Fruit fly (Drosophila melanogaster) whole organism, wandering third instar larva: ENCODE measurements around the gene Notum.

Experiments used
- Abd-B ChIP-seq: fragments of >200 bp; optimal IDR thresholded peaks from 2 replicates; lab custom pipeline; 2017; ENCODE audit warnings: missing biosample characterization, missing genetic modification characterization
- CG32264 ChIP-seq: fragments of 200-800 bp; sonication (Bioruptor generic); optimal IDR thresholded peaks from 2 replicates; lab custom pipeline; 2016; ENCODE audit warnings: missing biosample characterization, missing genetic modification characterization
- CG9705 ChIP-seq: fragments of 200-800 bp; sonication (Bioruptor generic); optimal IDR thresholded peaks from 2 replicates; lab custom pipeline; 2018; ENCODE audit warnings: missing biosample characterization, mild to moderate bottlenecking, missing genetic modification characterization
- CrebA ChIP-seq: fragments of 200-800 bp; sonication (Bioruptor generic); optimal IDR thresholded peaks from 2 replicates; lab custom pipeline; 2016; ENCODE audit warnings: missing biosample characterization, mild to moderate bottlenecking, missing genetic modification characterization, borderline replicate concordance
- Dfd ChIP-seq: fragments of >200 bp; optimal IDR thresholded peaks from 2 replicates; lab custom pipeline; 2017; ENCODE audit warnings: missing biosample characterization, missing genetic modification characterization
- Dif ChIP-seq: fragments of 200-275, 200-300 bp; sonication (Bioruptor generic); optimal IDR thresholded peaks from 2 replicates; lab custom pipeline; 2018; ENCODE audit warnings: missing biosample characterization, missing genetic modification characterization; ENCODE audit not compliant: partially characterized antibody
- GATAd ChIP-seq: sonication (Bioruptor generic); optimal IDR thresholded peaks from 2 replicates; lab custom pipeline; 2016; ENCODE audit warnings: missing biosample characterization, missing genetic modification characterization
- HLH106 ChIP-seq: fragments of 200-800 bp; optimal IDR thresholded peaks from 3 replicates; lab custom pipeline; 2019; ENCODE audit warnings: missing biosample characterization, mild to moderate bottlenecking, missing genetic modification characterization, moderate library complexity
- Hnf4 ChIP-seq: fragments of 200-800 bp; sonication (Bioruptor generic); optimal IDR thresholded peaks from 2 replicates; lab custom pipeline; 2016; ENCODE audit warnings: missing biosample characterization, mild to moderate bottlenecking, missing genetic modification characterization
- Hr78 ChIP-seq: fragments of >200 bp; optimal IDR thresholded peaks from 2 replicates; lab custom pipeline; 2017; ENCODE audit warnings: missing biosample characterization, missing genetic modification characterization
- Hr83 ChIP-seq: fragments of 200-300 bp; sonication (Bioruptor generic); optimal IDR thresholded peaks from 2 replicates; lab custom pipeline; 2016; ENCODE audit warnings: missing biosample characterization, mild to moderate bottlenecking, missing genetic modification characterization, moderate library complexity; ENCODE audit not compliant: poor library complexity, severe bottlenecking
- Jra ChIP-seq: sonication (Bioruptor generic); optimal IDR thresholded peaks from 2 replicates; lab custom pipeline; 2016; ENCODE audit warnings: missing biosample characterization, missing genetic modification characterization
- Mio ChIP-seq: sonication (Bioruptor generic); optimal IDR thresholded peaks from 2 replicates; lab custom pipeline; 2016; ENCODE audit warnings: missing biosample characterization, missing genetic modification characterization
- Myc ChIP-seq: fragments of >200 bp; optimal IDR thresholded peaks from 2 replicates; lab custom pipeline; 2017
- N ChIP-seq: fragments of >200 bp; optimal IDR thresholded peaks from 2 replicates; lab custom pipeline; 2018; ENCODE audit warnings: missing biosample characterization, missing external identifiers, missing genetic modification characterization
- OdsH ChIP-seq: fragments of 200-800 bp; sonication (Bioruptor generic); optimal IDR thresholded peaks from 2 replicates; lab custom pipeline; 2016; ENCODE audit warnings: missing biosample characterization, mild to moderate bottlenecking, missing genetic modification characterization
- Rel ChIP-seq, 2 experiments: fragments of 200-800 bp; sonication (Bioruptor generic) in 1 of 2; optimal IDR thresholded peaks; 2 replicates in 1 of 2; 3 replicates in 1 of 2; lab custom pipeline; 2016 to 2019; ENCODE audit warnings: mild to moderate bottlenecking in 2 of 2, missing biosample characterization in 2 of 2, missing genetic modification characterization in 2 of 2, moderate library complexity in 1 of 2
- Sp1 ChIP-seq: fragments of 200-800 bp; sonication (Bioruptor generic); optimal IDR thresholded peaks from 3 replicates; lab custom pipeline; 2019; ENCODE audit warnings: missing biosample characterization, mild to moderate bottlenecking, missing genetic modification characterization, moderate library complexity
- Vsx2 ChIP-seq: fragments of 200-300, 225-300 bp; sonication (Bioruptor generic); optimal IDR thresholded peaks from 2 replicates; lab custom pipeline; 2018; ENCODE audit warnings: missing biosample characterization, missing genetic modification characterization; ENCODE audit not compliant: partially characterized antibody
- br ChIP-seq: fragments of 200-800 bp; sonication (Bioruptor generic); optimal IDR thresholded peaks from 2 replicates; lab custom pipeline; 2016; ENCODE audit warnings: missing biosample characterization, missing genetic modification characterization
- brk ChIP-seq: fragments of 200-800 bp; sonication (Bioruptor generic); optimal IDR thresholded peaks from 2 replicates; lab custom pipeline; 2016; ENCODE audit warnings: missing biosample characterization, mild to moderate bottlenecking, missing genetic modification characterization
- dl ChIP-seq, 2 experiments: fragments of 175-275, 200-275 bp in 1 of 2; fragments of 200-275 bp in 1 of 2; sonication (Bioruptor generic); optimal IDR thresholded peaks; lab custom pipeline; 2018; ENCODE audit warnings: mild to moderate bottlenecking in 2 of 2, missing biosample characterization in 2 of 2, missing genetic modification characterization in 2 of 2, moderate library complexity in 2 of 2; ENCODE audit not compliant: partially characterized antibody in 2 of 2, insufficient read depth in 1 of 2
- dmrt93B ChIP-seq: fragments of 200-800 bp; sonication (Bioruptor generic); optimal IDR thresholded peaks from 2 replicates; lab custom pipeline; 2018; ENCODE audit warnings: missing biosample characterization, mild to moderate bottlenecking, missing genetic modification characterization
- dsf ChIP-seq: sonication (Bioruptor generic); optimal IDR thresholded peaks from 2 replicates; lab custom pipeline; 2016; ENCODE audit warnings: missing biosample characterization, missing genetic modification characterization, borderline replicate concordance
- ey ChIP-seq: fragments of 200-800 bp; sonication (Bioruptor generic); optimal IDR thresholded peaks from 2 replicates; lab custom pipeline; 2016; ENCODE audit warnings: missing biosample characterization, missing genetic modification characterization
- foxo ChIP-seq, 2 experiments: fragments of 200-800 bp; sonication (Bioruptor generic); optimal IDR thresholded peaks; 2 replicates in 1 of 2; 3 replicates in 1 of 2; lab custom pipeline; 2016 to 2017; ENCODE audit warnings: missing biosample characterization in 2 of 2, missing genetic modification characterization in 2 of 2
- fru ChIP-seq: fragments of 200-800 bp; sonication (Bioruptor generic); optimal IDR thresholded peaks from 3 replicates; lab custom pipeline; 2016; ENCODE audit warnings: missing biosample characterization, mild to moderate bottlenecking, missing genetic modification characterization
- h ChIP-seq: fragments of 200-800 bp; sonication (Bioruptor generic); optimal IDR thresholded peaks from 3 replicates; lab custom pipeline; 2016; ENCODE audit warnings: missing biosample characterization, mild to moderate bottlenecking, missing genetic modification characterization
- jim ChIP-seq: fragments of 175-275, 200-325 bp; sonication (Bioruptor generic); optimal IDR thresholded peaks from 2 replicates; lab custom pipeline; 2016; ENCODE audit warnings: missing biosample characterization, mild to moderate bottlenecking, missing genetic modification characterization
- lola ChIP-seq: fragments of >200 bp; optimal IDR thresholded peaks from 2 replicates; lab custom pipeline; 2017; ENCODE audit warnings: missing biosample characterization, missing genetic modification characterization
- pan ChIP-seq: fragments of >200 bp; optimal IDR thresholded peaks from 2 replicates; lab custom pipeline; 2017
- psq ChIP-seq: fragments of 200-800 bp; sonication (Bioruptor generic); optimal IDR thresholded peaks from 3 replicates; lab custom pipeline; 2017; ENCODE audit warnings: missing biosample characterization, mild to moderate bottlenecking, missing genetic modification characterization, moderate library complexity
- rgr ChIP-seq: fragments of 200-800 bp; sonication (Bioruptor generic); optimal IDR thresholded peaks from 3 replicates; lab custom pipeline; 2016; ENCODE audit warnings: missing biosample characterization, mild to moderate bottlenecking, missing genetic modification characterization
- sage ChIP-seq: fragments of 200-800 bp; sonication (Bioruptor generic); optimal IDR thresholded peaks from 2 replicates; lab custom pipeline; 2016; ENCODE audit warnings: missing biosample characterization, mild to moderate bottlenecking, missing genetic modification characterization
- sv ChIP-seq: fragments of 200-800 bp; sonication (Bioruptor generic); optimal IDR thresholded peaks from 3 replicates; lab custom pipeline; 2016; ENCODE audit warnings: missing biosample characterization, missing genetic modification characterization
- tai ChIP-seq: sonication (Bioruptor generic); optimal IDR thresholded peaks from 2 replicates; lab custom pipeline; 2016; ENCODE audit warnings: missing biosample characterization, missing genetic modification characterization
- usp ChIP-seq: fragments of >200 bp; optimal IDR thresholded peaks from 2 replicates; lab custom pipeline; 2017; ENCODE audit warnings: missing biosample characterization, missing genetic modification characterization
- woc ChIP-seq: sonication (Bioruptor generic); optimal IDR thresholded peaks from 2 replicates; lab custom pipeline; 2016; ENCODE audit warnings: missing biosample characterization, mild to moderate bottlenecking, missing genetic modification characterization

The Notum gene

DNA sequence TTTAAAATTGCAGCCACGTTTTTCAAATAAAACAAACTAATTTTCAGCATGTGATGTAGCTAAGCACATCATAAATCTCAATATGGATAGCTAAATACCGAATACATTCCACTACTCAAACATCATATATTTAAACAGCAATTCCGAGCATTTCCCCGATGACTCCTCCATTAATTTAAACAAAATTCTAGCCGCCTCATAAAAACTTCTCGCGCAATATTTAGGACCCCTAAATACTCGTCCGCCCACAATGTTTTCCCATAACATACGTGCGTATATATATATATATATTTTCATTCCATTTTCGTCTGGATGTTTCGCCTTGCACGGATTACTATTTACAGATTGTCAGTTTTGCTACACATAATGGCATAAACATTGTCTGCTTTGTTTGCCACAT, 27.3 kb upstream of the Notum start:
- TF ChIP-seq pan (lab: Kevin White, UChicago) = no peak

DNA sequence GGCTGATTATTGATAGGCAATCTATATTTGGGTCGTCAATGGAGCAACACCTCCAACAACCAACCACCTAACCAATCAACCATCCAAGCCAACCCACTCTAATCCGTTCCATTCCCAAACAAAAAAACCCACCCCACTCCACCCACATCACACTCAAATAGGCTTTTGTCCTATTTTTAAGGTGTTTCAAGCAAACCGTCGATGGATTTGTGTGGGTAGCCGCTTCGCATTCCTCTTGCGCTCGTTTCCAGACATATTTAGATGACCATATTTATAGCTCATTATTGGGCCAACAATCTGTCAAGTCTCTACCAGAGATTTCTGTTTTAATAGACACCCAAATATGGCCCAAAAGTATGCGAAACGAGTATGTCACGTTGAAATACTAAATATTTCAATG, 25.1 kb upstream of the Notum start:
- TF ChIP-seq Abd-B (GFP tag; lab: Kevin White, UChicago) (no peak), Hnf4 (GFP tag; lab: Kevin White, UChicago) (no peak), Hr78 (GFP tag; lab: Kevin White, UChicago) (no peak), br (GFP tag; lab: Kevin White, UChicago) (no peak), foxo (GFP tag; optimal IDR thresholded peaks at IDR 0.05; lab: Kevin White, UChicago) (no peak), CG32264 (GFP tag; lab: Kevin White, UChicago) (no peak), CG9705 (GFP tag; lab: Kevin White, UChicago) (no peak)

DNA sequence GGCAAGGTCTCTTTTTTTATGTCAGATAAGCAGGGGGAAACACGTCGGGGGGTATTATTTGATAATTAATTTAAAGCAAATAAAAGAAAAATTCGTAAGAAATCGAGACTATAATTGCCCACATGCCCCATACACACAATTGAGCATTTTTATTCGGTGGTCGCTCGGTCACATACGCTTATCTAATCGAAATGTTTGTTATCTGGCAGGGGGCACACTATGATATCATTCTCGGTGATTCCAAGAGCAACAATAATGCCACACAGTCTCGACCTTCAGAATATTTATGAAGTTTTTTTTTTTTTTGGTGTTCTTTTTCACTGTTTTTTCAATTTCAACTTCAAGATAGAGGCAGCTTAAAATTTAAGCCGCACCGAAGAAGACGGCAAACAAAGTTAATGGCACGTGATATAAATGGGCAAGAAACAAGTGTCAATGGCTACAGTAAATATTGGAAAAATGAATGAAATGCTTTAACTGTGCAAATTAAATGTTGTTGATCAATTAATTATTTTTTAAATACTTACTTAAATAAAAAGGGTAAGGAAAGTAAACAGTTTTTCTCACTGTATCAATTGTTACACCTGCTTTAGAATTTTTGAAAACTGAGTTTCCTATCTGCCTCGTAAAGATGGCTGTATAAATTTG, 23.8 kb upstream of the Notum start:
- TF ChIP-seq Hnf4 (GFP tag; lab: Kevin White, UChicago) (no peak), Rel (GFP tag; optimal IDR thresholded peaks at IDR 0.05; lab: Kevin White, UChicago) (no peak), Rel (tag; optimal IDR thresholded peaks at IDR 0.05; lab: Kevin White, UChicago) (peak; percentile 90), fru (peak; percentile 26), rgr (GFP tag; lab: Kevin White, UChicago) (peak; percentile 15), br (GFP tag; lab: Kevin White, UChicago) (no peak), N (GFP tag; lab: Kevin White, UChicago) (no peak), psq (GFP tag; lab: Kevin White, UChicago) (peak; percentile 37)

DNA sequence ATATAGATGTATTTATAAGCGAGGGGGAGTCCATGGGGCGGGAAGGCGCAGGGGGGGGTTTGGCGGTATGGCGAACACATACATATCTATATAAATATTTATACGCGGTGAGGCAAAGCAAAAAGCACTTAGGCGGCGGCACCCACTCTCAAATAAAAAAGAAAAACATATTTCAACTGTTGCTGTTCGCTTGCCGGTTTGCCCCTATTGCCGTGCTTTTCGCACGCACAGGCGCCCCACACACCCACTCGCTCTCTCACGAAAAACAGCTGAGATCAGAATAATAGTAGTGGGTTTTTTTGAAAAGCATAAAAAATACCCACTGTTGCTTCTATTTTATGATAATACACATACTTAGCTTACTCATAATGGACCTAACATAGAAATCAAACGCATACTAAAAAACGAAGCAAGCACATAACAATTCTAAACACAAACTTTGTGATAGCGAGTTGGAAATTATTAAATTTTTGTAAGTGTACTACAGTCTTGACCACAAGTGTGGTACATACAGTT, 22.1 kb upstream of the Notum start:
- TF ChIP-seq ey (GFP tag; lab: Kevin White, UChicago) (peak; percentile 77), brk (peak; percentile 42), fru (peak; percentile 70), psq (GFP tag; lab: Kevin White, UChicago) (peak; percentile 38), lola (GFP tag; lab: Kevin White, UChicago) (no peak), Rel (GFP tag; optimal IDR thresholded peaks at IDR 0.05; lab: Kevin White, UChicago) (no peak), Rel (tag; optimal IDR thresholded peaks at IDR 0.05; lab: Kevin White, UChicago) (peak; percentile 58), CrebA (GFP tag; lab: Kevin White, UChicago) (no peak), Vsx2 (GFP tag; lab: Kevin White, UChicago) (no peak), Sp1 (peak; percentile 54), Dif (GFP tag; lab: Kevin White, UChicago) (no peak), jim (no peak), Jra (GFP tag; lab: Kevin White, UChicago) (peak; percentile 34), tai (GFP tag; lab: Kevin White, UChicago) (no peak), Hnf4 (GFP tag; lab: Kevin White, UChicago) (peak; percentile 47), Mio (GFP tag; lab: Kevin White, UChicago) (no peak), dsf (no peak), N (GFP tag; lab: Kevin White, UChicago) (no peak), rgr (GFP tag; lab: Kevin White, UChicago) (peak; percentile 66), OdsH (GFP tag; lab: Kevin White, UChicago) (peak; percentile 79), sage (GFP tag; lab: Kevin White, UChicago) (no peak), Abd-B (GFP tag; lab: Kevin White, UChicago) (no peak), usp (GFP tag; lab: Kevin White, UChicago) (no peak), sv (peak; percentile 55), Myc (no peak), pan (lab: Kevin White, UChicago) (no peak), CG32264 (GFP tag; lab: Kevin White, UChicago) (peak; percentile 6), dl (GFP tag; optimal IDR thresholded peaks at IDR 0.05; lab: Kevin White, UChicago; ENCODE audit: insufficient read depth in 1 of 2, partially characterized antibody in 2 of 2) (no peak), Hr78 (GFP tag; lab: Kevin White, UChicago) (no peak), GATAd (GFP tag; lab: Kevin White, UChicago) (no peak), Hr83 (GFP tag; lab: Kevin White, UChicago) (no peak), woc (peak; percentile 30), HLH106 (tag; lab: Kevin White, UChicago) (peak; percentile 62), Dfd (no peak), h (GFP tag; lab: Kevin White, UChicago) (peak; percentile 76), br (GFP tag; lab: Kevin White, UChicago) (peak; percentile 66), foxo (GFP tag; optimal IDR thresholded peaks at IDR 0.05; lab: Kevin White, UChicago) (peak in 1 of 2 experiments; percentile 68), dmrt93B (GFP tag; lab: Kevin White, UChicago) (no peak), CG9705 (GFP tag; lab: Kevin White, UChicago) (no peak)
